Fruit fly (Drosophila melanogaster): ENCODE results near the gene Ir25a.

Ir25a gene

DNA sequence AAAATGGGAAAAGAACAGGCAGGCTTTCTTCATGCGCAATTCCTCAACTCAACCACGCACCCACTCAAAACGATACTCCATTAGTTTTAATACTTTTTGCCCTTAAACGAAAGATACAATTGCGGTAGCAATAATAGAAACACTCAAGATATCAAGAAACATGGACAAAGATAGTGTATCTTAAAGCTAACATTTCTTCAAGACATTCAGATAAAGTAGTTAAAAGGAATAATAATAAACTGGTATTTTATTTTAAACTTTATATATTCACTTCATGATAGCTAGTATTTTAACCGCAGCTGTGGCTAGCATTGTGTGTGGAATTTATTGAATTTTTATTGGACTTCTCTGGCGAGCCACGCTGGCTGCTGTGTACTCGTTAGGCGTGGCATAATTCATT, 21.0 kb upstream of the Ir25a start (continued):
- TF ChIP-seq CG4318 (GFP tag; optimal IDR thresholded peaks at IDR 0.05) (no peak), cyc (GFP tag; optimal IDR thresholded peaks at IDR 0.05) (no peak), CG15336 (GFP tag; IDR thresholded peaks at IDR 0.05) (peak; percentile 29; the same call in 1 of the 2 replicates), eg (GFP tag; IDR thresholded peaks at IDR 0.05) (peak; percentile 36; the same call in 1 of the 3 replicates), Sox15 (GFP tag; optimal IDR thresholded peaks at IDR 0.05) (no peak), Blimp-1 (GFP tag; optimal IDR thresholded peaks at IDR 0.05) (no peak), Hr38 (GFP tag; optimal IDR thresholded peaks at IDR 0.05) (no peak), Ets96B (tag; optimal IDR thresholded peaks at IDR 0.05) (peak; percentile 26), dsx (GFP tag; optimal IDR thresholded peaks at IDR 0.05; ENCODE audit: poor library complexity, severe bottlenecking) (no peak), Gug (GFP tag; IDR thresholded peaks at IDR 0.05) (no peak), achi (GFP tag; optimal IDR thresholded peaks at IDR 0.05) (no peak), CG6808 (GFP tag; optimal IDR thresholded peaks at IDR 0.05) (no peak), fkh (GFP tag; optimal IDR thresholded peaks at IDR 0.05) (no peak), CG6163 (GFP tag; IDR thresholded peaks at IDR 0.05) (0 out of 3 replicates have a peak, but pooled peaks have one; percentile 20), CG9139 (GFP tag; optimal IDR thresholded peaks at IDR 0.05) (no peak), CG8632 (GFP tag; optimal IDR thresholded peaks at IDR 0.05) (no peak), Hr39 (GFP tag; optimal IDR thresholded peaks at IDR 0.05) (no peak), CG8119 (GFP tag; IDR thresholded peaks at IDR 0.05) (no peak), lz (GFP tag; optimal IDR thresholded peaks at IDR 0.05) (no peak), CG11902 (GFP tag; optimal IDR thresholded peaks at IDR 0.05) (no peak)

dm6 chr2L:4854822-4855221, 19.7 kb upstream of the Ir25a start:
- TF ChIP-seq achi (GFP tag; optimal IDR thresholded peaks at IDR 0.05) (no peak), spab (GFP tag; optimal IDR thresholded peaks at IDR 0.05) (no peak), Eip78C (GFP tag) (no peak), eg (GFP tag; IDR thresholded peaks at IDR 0.05) (no peak), CG11902 (GFP tag; optimal IDR thresholded peaks at IDR 0.05) (no peak), esn (GFP tag; optimal IDR thresholded peaks at IDR 0.05) (no peak), CG6276 (GFP tag; optimal IDR thresholded peaks at IDR 0.05) (no peak), dac (GFP tag; optimal IDR thresholded peaks at IDR 0.05) (no peak), acj6 (GFP tag; optimal IDR thresholded peaks at IDR 0.05) (no peak), CG10669 (GFP tag; optimal IDR thresholded peaks at IDR 0.05) (no peak), Lpt (GFP tag; optimal IDR thresholded peaks at IDR 0.05) (no peak), ss (GFP tag; optimal IDR thresholded peaks at IDR 0.05) (no peak), Sox102F (GFP tag; optimal IDR thresholded peaks at IDR 0.05) (no peak), CG1621 (tag; optimal IDR thresholded peaks at IDR 0.05) (no peak), Met (GFP tag; optimal IDR thresholded peaks at IDR 0.05) (no peak)

dm6 chr2L:4852605-4853102, 17.6 kb upstream of the Ir25a start, which contains the start of gene smog:
smog (plus strand) TSS chr2L:4852864.
- TF ChIP-seq fkh (GFP tag; optimal IDR thresholded peaks at IDR 0.05), result no peak
- no peak for TF ChIP-seq Hr39 (GFP tag; optimal IDR thresholded peaks at IDR 0.05)
- no peak for TF ChIP-seq CG31627 (GFP tag; optimal IDR thresholded peaks at IDR 0.05)
- no peak for TF ChIP-seq CG15336 (GFP tag; IDR thresholded peaks at IDR 0.05)
- TF ChIP-seq topi (GFP tag; optimal IDR thresholded peaks at IDR 0.05), result no peak
- no peak for TF ChIP-seq CG10669 (GFP tag; optimal IDR thresholded peaks at IDR 0.05)
- TF ChIP-seq dsx (GFP tag; optimal IDR thresholded peaks at IDR 0.05; ENCODE audit: poor library complexity, severe bottlenecking), result no peak
- no peak for TF ChIP-seq CG11902 (GFP tag; optimal IDR thresholded peaks at IDR 0.05)
- TF ChIP-seq OdsH (GFP tag; optimal IDR thresholded peaks at IDR 0.05), result no peak
- TF ChIP-seq CG6854 (GFP tag; optimal IDR thresholded peaks at IDR 0.05), result no peak

dm6 chr2L:4850356-4850755, 15.3 kb upstream of the Ir25a start, which contains the start of the genes mRpS2 and Mon1:
mRpS2 (minus strand) TSS chr2L:4850419.
Mon1 (plus strand) TSS chr2L:4850641.
- TF ChIP-seq OdsH (GFP tag; optimal IDR thresholded peaks at IDR 0.05) (peak; percentile 97), fd85E (GFP tag; optimal IDR thresholded peaks at IDR 0.05) (peak; percentile 68), esn (GFP tag; optimal IDR thresholded peaks at IDR 0.05) (peak; percentile 95), Hr39 (GFP tag; optimal IDR thresholded peaks at IDR 0.05) (peak; percentile 90), dac (GFP tag; optimal IDR thresholded peaks at IDR 0.05) (peak; percentile 87), CG6792 (GFP tag; optimal IDR thresholded peaks at IDR 0.05) (peak; percentile 90), Ets96B (tag; optimal IDR thresholded peaks at IDR 0.05) (peak; percentile 91), CG3919 (GFP tag; optimal IDR thresholded peaks at IDR 0.05) (peak; percentile 95), net (GFP tag; optimal IDR thresholded peaks at IDR 0.05) (peak; percentile 88), CG11294 (GFP tag; IDR thresholded peaks at IDR 0.05) (peak; percentile 93), CG6276 (GFP tag; optimal IDR thresholded peaks at IDR 0.05) (no peak), CG10631 (GFP tag; optimal IDR thresholded peaks at IDR 0.05) (peak; percentile 97), CG8119 (GFP tag; IDR thresholded peaks at IDR 0.05) (peak; percentile 95), achi (GFP tag; optimal IDR thresholded peaks at IDR 0.05) (peak; percentile 92), acj6 (GFP tag; optimal IDR thresholded peaks at IDR 0.05) (peak; percentile 93), CG7368 (GFP tag; optimal IDR thresholded peaks at IDR 0.05) (peak; percentile 91), CG31627 (GFP tag; optimal IDR thresholded peaks at IDR 0.05) (peak; percentile 89), CG11762 (GFP tag; optimal IDR thresholded peaks at IDR 0.05; ENCODE audit: insufficient read depth) (peak; percentile 92), spab (GFP tag; optimal IDR thresholded peaks at IDR 0.05) (peak; percentile 81), CG8632 (GFP tag; optimal IDR thresholded peaks at IDR 0.05) (peak; percentile 89), topi (GFP tag; optimal IDR thresholded peaks at IDR 0.05) (peak; percentile 87)

Data from whole organism, prepupa.